Worm (Caenorhabditis elegans) whole organism, young adult: ENCODE results near the gene cdk-11.2.

ENCODE experiments used
- C17E4.6 ChIP-seq: fragments of 200-800 bp; sonication (Bioruptor generic); IDR thresholded peaks from 2 replicates; pipeline ENCODE4 v1.3.6; 2022; ENCODE audit warnings: missing genetic modification reagents, missing genetic modification characterization, missing compliant biosample characterization
- F49E8.2 ChIP-seq: sonication (generic microtip); optimal IDR thresholded peaks from 3 replicates; lab custom pipeline; 2017; ENCODE audit warnings: missing genetic modification characterization, mild to moderate bottlenecking, missing compliant biosample characterization, antibody characterized with exemption, moderate library complexity; ENCODE audit not compliant: insufficient read depth
- F55B11.4 ChIP-seq: sonication (generic microtip); optimal IDR thresholded peaks from 2 replicates; lab custom pipeline; 2016; ENCODE audit warnings: missing compliant biosample characterization, missing genetic modification characterization, borderline replicate concordance; ENCODE audit not compliant: insufficient read depth
- ceh-58 ChIP-seq: fragments of 200-800 bp; sonication (Bioruptor generic); IDR thresholded peaks from 2 replicates; pipeline ENCODE4 v1.3.6; 2022; ENCODE audit warnings: missing genetic modification characterization, missing compliant biosample characterization
- ceh-79 ChIP-seq: sonication (generic microtip); optimal IDR thresholded peaks from 2 replicates; lab custom pipeline; 2017; ENCODE audit warnings: mild to moderate bottlenecking, missing genetic modification characterization, missing compliant biosample characterization
- pbrm-1 ChIP-seq: fragments of 200-800 bp; sonication (Bioruptor generic); IDR thresholded peaks from 2 replicates; pipeline ENCODE4 v1.3.6; 2022; ENCODE audit warnings: missing genetic modification reagents, missing genetic modification characterization, missing compliant biosample characterization
- zim-3 ChIP-seq: sonication (generic microtip); optimal IDR thresholded peaks from 2 replicates; lab custom pipeline; 2017; ENCODE audit warnings: mild to moderate bottlenecking, missing genetic modification characterization, moderate library complexity, missing compliant biosample characterization

ce11 chrX:10391174-10391573 is 28.4 kb downstream of the cdk-11.2 start:
- TF ChIP-seq pbrm-1 (GFP tag; lab: Robert Waterston, UW): no peak
- no peak for TF ChIP-seq F55B11.4 (tag; lab: Kevin White, UChicago)
- no peak for TF ChIP-seq C17E4.6 (GFP tag; lab: Robert Waterston, UW)
- no peak for TF ChIP-seq ceh-79 (tag; lab: Kevin White, UChicago)
- no peak for TF ChIP-seq ceh-58 (GFP tag; lab: Robert Waterston, UW)
- TF ChIP-seq F49E8.2: no peak
- TF ChIP-seq zim-3 (tag; lab: Kevin White, UChicago): no peak
